Worm (Caenorhabditis elegans) whole organism, young adult: ENCODE results near the gene Y47D7A.19.

Experiments used
- B0019.2 ChIP-seq: fragments of 200-800 bp; sonication (Bioruptor generic); conservative IDR thresholded peaks from 2 replicates; pipeline ENCODE4 v1.3.6; 2022; ENCODE audit warnings: missing genetic modification reagents, missing genetic modification characterization, missing compliant biosample characterization
- B0035.1 ChIP-seq: sonication (generic microtip); optimal IDR thresholded peaks from 2 replicates; lab custom pipeline; 2016; ENCODE audit warnings: missing genetic modification characterization, mild to moderate bottlenecking, missing compliant biosample characterization, missing genotype, missing genetic modification reagents
- C17E4.6 ChIP-seq: fragments of 200-800 bp; sonication (Bioruptor generic); IDR thresholded peaks from 2 replicates; pipeline ENCODE4 v1.3.6; 2022; ENCODE audit warnings: missing genetic modification reagents, missing genetic modification characterization, missing compliant biosample characterization
- F55B11.4 ChIP-seq: sonication (generic microtip); optimal IDR thresholded peaks from 2 replicates; lab custom pipeline; 2016; ENCODE audit warnings: missing compliant biosample characterization, missing genetic modification characterization, borderline replicate concordance; ENCODE audit not compliant: insufficient read depth
- K11D2.4 ChIP-seq: fragments of 200-800 bp; sonication (Bioruptor generic); IDR thresholded peaks from 2 replicates; pipeline ENCODE4 v1.3.6; 2022; ENCODE audit warnings: missing genetic modification reagents, missing genetic modification characterization, missing compliant biosample characterization
- T26A5.8 ChIP-seq: sonication (generic microtip); optimal IDR thresholded peaks from 2 replicates; lab custom pipeline; 2016; ENCODE audit warnings: missing genetic modification characterization, missing compliant biosample characterization
- Y53F4B.3 ChIP-seq: fragments of 200-800 bp; sonication (Bioruptor generic); IDR thresholded peaks from 2 replicates; pipeline ENCODE4 v1.3.6; 2022; ENCODE audit warnings: missing genetic modification reagents, missing genetic modification characterization, missing compliant biosample characterization
- Y56A3A.18 ChIP-seq: fragments of 200-800 bp; sonication (Bioruptor generic); IDR thresholded peaks from 2 replicates; pipeline ENCODE4 v1.3.6; 2022; ENCODE audit warnings: missing genetic modification reagents, missing genetic modification characterization, missing compliant biosample characterization
- Y67H2A.10 ChIP-seq: fragments of 200-800 bp; sonication (Bioruptor generic); conservative IDR thresholded peaks from 2 replicates; pipeline ENCODE4 v1.3.6; 2022; ENCODE audit warnings: missing genetic modification reagents, missing genetic modification characterization, missing compliant biosample characterization
- akir-1 ChIP-seq: fragments of 200-800 bp; sonication (Bioruptor generic); optimal IDR thresholded peaks from 2 replicates; lab custom pipeline; 2018; ENCODE audit warnings: mild to moderate bottlenecking, missing genetic modification characterization, moderate library complexity, missing compliant biosample characterization
- atf-7 ChIP-seq: sonication (generic microtip); optimal IDR thresholded peaks from 2 replicates; lab custom pipeline; 2017; ENCODE audit warnings: mild to moderate bottlenecking, missing genetic modification characterization, missing compliant biosample characterization
- athp-1 ChIP-seq: sonication (generic microtip); optimal IDR thresholded peaks from 2 replicates; lab custom pipeline; 2017; ENCODE audit warnings: mild to moderate bottlenecking, missing genetic modification characterization, missing compliant biosample characterization
- attf-3 ChIP-seq: fragments of 200-800 bp; sonication (Bioruptor generic); conservative IDR thresholded peaks from 2 replicates; pipeline ENCODE4 v1.3.6; 2022; ENCODE audit warnings: missing genetic modification reagents, missing genetic modification characterization, missing compliant biosample characterization
- attf-6 ChIP-seq: fragments of 200-800 bp; sonication (Bioruptor generic); IDR thresholded peaks from 2 replicates; pipeline ENCODE4 v1.3.6; 2022; ENCODE audit warnings: missing genetic modification reagents, missing genetic modification characterization, missing compliant biosample characterization
- bed-2 ChIP-seq: fragments of 200-800 bp; sonication (Bioruptor generic); IDR thresholded peaks from 2 replicates; pipeline ENCODE4 v1.3.6; 2022; ENCODE audit warnings: missing genetic modification reagents, missing genetic modification characterization, missing compliant biosample characterization
- cebp-1 ChIP-seq, 2 experiments: fragments of 200-800 bp in 1 of 2; sonication (Bioruptor generic) in 1 of 2; sonication (generic microtip) in 1 of 2; IDR thresholded peaks in 1 of 2; optimal IDR thresholded peaks in 1 of 2; 2 replicates each; pipeline versions ENCODE4 v1.3.6 to Lab custom; 2017 to 2022; ENCODE audit warnings: missing compliant biosample characterization in 2 of 2, missing genetic modification characterization in 2 of 2, mild to moderate bottlenecking in 1 of 2, missing genetic modification reagents in 1 of 2, moderate library complexity in 1 of 2
- ceh-58 ChIP-seq: fragments of 200-800 bp; sonication (Bioruptor generic); IDR thresholded peaks from 2 replicates; pipeline ENCODE4 v1.3.6; 2022; ENCODE audit warnings: missing genetic modification characterization, missing compliant biosample characterization
- ceh-91 ChIP-seq: fragments of 200-800 bp; sonication (Bioruptor generic); IDR thresholded peaks from 2 replicates; pipeline ENCODE4 v1.3.6; 2022; ENCODE audit warnings: missing genetic modification reagents, missing genetic modification characterization, missing compliant biosample characterization
- die-1 ChIP-seq: sonication (generic microtip); optimal IDR thresholded peaks from 2 replicates; lab custom pipeline; 2016; ENCODE audit warnings: missing genotype, mild to moderate bottlenecking, missing genetic modification characterization, missing compliant biosample characterization
- dox-1 ChIP-seq: fragments of 200-800 bp; sonication (Bioruptor generic); IDR thresholded peaks from 2 replicates; pipeline ENCODE4 v1.3.6; 2022; ENCODE audit warnings: missing genetic modification reagents, missing genetic modification characterization, missing compliant biosample characterization
- dpl-1 ChIP-seq: fragments of 150-350 bp; optimal IDR thresholded peaks from 2 replicates; lab custom pipeline; 2014; ENCODE audit warnings: missing biosample characterization, missing genetic modification reagents, missing genetic modification characterization
- egl-44 ChIP-seq: fragments of 200-800 bp; sonication (Bioruptor generic); IDR thresholded peaks from 2 replicates; pipeline ENCODE4 v1.3.6; 2022; ENCODE audit warnings: missing genetic modification reagents, missing genetic modification characterization, missing compliant biosample characterization
- gei-17 ChIP-seq: fragments of 200-800 bp; sonication (Bioruptor generic); optimal IDR thresholded peaks from 2 replicates; lab custom pipeline; 2018; ENCODE audit warnings: mild to moderate bottlenecking, missing genetic modification characterization, missing compliant biosample characterization
- him-1 ChIP-seq: sonication (generic microtip); optimal IDR thresholded peaks from 2 replicates; lab custom pipeline; 2016; ENCODE audit warnings: missing genotype, missing genetic modification reagents, missing genetic modification characterization, missing compliant biosample characterization
- hlh-12 ChIP-seq: sonication (generic microtip); optimal IDR thresholded peaks from 2 replicates; lab custom pipeline; 2016; ENCODE audit warnings: missing genetic modification characterization, missing compliant biosample characterization
- hmg-20 ChIP-seq: fragments of 200-800 bp; sonication (Bioruptor generic); IDR thresholded peaks from 2 replicates; pipeline ENCODE4 v1.3.6; 2022; ENCODE audit warnings: missing genetic modification reagents, missing genetic modification characterization, missing compliant biosample characterization
- lin-40 ChIP-seq: sonication (generic microtip); optimal IDR thresholded peaks from 2 replicates; lab custom pipeline; 2016; ENCODE audit warnings: missing genetic modification characterization, mild to moderate bottlenecking, missing compliant biosample characterization, missing genotype, missing genetic modification reagents
- lsl-1 ChIP-seq: fragments of 200-800 bp; sonication (Bioruptor generic); optimal IDR thresholded peaks from 2 replicates; lab custom pipeline; 2018; ENCODE audit warnings: mild to moderate bottlenecking, missing genetic modification characterization, moderate library complexity, missing compliant biosample characterization
- lsy-27 ChIP-seq: sonication (generic microtip); optimal IDR thresholded peaks from 2 replicates; lab custom pipeline; 2017; ENCODE audit warnings: missing genetic modification characterization, mild to moderate bottlenecking, missing compliant biosample characterization, antibody characterized with exemption, missing genotype, borderline replicate concordance; ENCODE audit not compliant: insufficient read depth
- nhr-27 ChIP-seq: fragments of 200-800 bp; sonication (Bioruptor generic); optimal IDR thresholded peaks from 2 replicates; lab custom pipeline; 2018; ENCODE audit warnings: mild to moderate bottlenecking, missing genetic modification characterization, moderate library complexity, missing compliant biosample characterization
- pbrm-1 ChIP-seq: fragments of 200-800 bp; sonication (Bioruptor generic); IDR thresholded peaks from 2 replicates; pipeline ENCODE4 v1.3.6; 2022; ENCODE audit warnings: missing genetic modification reagents, missing genetic modification characterization, missing compliant biosample characterization
- pha-4 ChIP-seq: fragments of 150-350 bp; sonication (generic microtip); optimal IDR thresholded peaks from 2 replicates; lab custom pipeline; 2014; ENCODE audit warnings: missing biosample characterization, missing genetic modification reagents, missing genetic modification characterization
- sea-2 ChIP-seq: fragments of 200-800 bp; sonication (Bioruptor generic); IDR thresholded peaks from 2 replicates; pipeline ENCODE4 v1.3.6; 2022; ENCODE audit warnings: missing genetic modification characterization, missing compliant biosample characterization
- somi-1 ChIP-seq: fragments of 200-800 bp; sonication (Bioruptor generic); optimal IDR thresholded peaks from 2 replicates; lab custom pipeline; 2018; ENCODE audit warnings: mild to moderate bottlenecking, missing genetic modification characterization, missing compliant biosample characterization
- tbx-9 ChIP-seq: sonication (generic microtip); optimal IDR thresholded peaks from 2 replicates; lab custom pipeline; 2016; ENCODE audit warnings: borderline replicate concordance, missing genetic modification characterization, inconsistent platforms, missing compliant biosample characterization
- tlf-1 ChIP-seq: fragments of 200-800 bp; sonication (Bioruptor generic); optimal IDR thresholded peaks from 2 replicates; lab custom pipeline; 2018; ENCODE audit warnings: mild to moderate bottlenecking, missing genetic modification characterization, missing compliant biosample characterization
- zfh-2 ChIP-seq: fragments of 200-800 bp; sonication (Bioruptor generic); conservative IDR thresholded peaks from 2 replicates; pipeline ENCODE4 v1.3.6; 2022; ENCODE audit warnings: missing genetic modification reagents, missing genetic modification characterization, missing compliant biosample characterization
- ztf-28 ChIP-seq: fragments of 200-800 bp; sonication (Bioruptor generic); IDR thresholded peaks from 2 replicates; pipeline ENCODE4 v1.3.6; 2022; ENCODE audit warnings: missing genetic modification reagents, missing genetic modification characterization, missing compliant biosample characterization
- ztf-6 ChIP-seq: fragments of 200-800 bp; sonication (Bioruptor generic); IDR thresholded peaks from 2 replicates; pipeline ENCODE4 v1.3.6; 2022; ENCODE audit warnings: missing genetic modification reagents, missing genetic modification characterization, missing compliant biosample characterization

The Y47D7A.19 gene

DNA sequence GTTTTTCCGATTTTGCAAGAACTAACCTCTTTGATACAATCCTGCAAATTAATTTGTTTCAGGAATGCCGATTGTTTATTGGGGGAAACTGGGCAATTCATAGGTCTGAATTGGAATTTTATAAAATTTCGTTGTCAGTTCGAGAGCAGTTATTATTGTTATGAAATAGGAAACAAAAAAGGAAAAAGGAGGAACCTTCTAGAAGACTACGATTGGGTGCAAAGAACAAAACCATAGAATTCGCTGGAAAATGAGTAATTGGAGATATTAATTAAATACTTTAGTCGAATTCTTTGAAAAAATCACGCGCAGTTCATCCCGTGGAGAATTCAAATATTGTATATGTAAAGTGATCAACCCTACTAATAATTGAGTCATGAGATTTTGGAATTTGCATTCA is 36.7 kb upstream of the Y47D7A.19 start, which contains the start of gene F13A2.9:
Gene F13A2.9, minus strand, starts transcription at position 101 of the 400 bp plus-strand sequence.
- TF ChIP-seq ztf-6 (GFP tag; lab: Robert Waterston, UW), result no peak
- no peak for TF ChIP-seq tlf-1 (GFP tag; lab: Kevin White, UChicago)
- TF ChIP-seq pha-4, result no peak
- TF ChIP-seq cebp-1 (GFP tag; IDR thresholded peaks at IDR 0.05; lab: Robert Waterston, UW), result no peak
- TF ChIP-seq cebp-1 (tag; optimal IDR thresholded peaks at IDR 0.05; lab: Kevin White, UChicago), result no peak
- no peak for TF ChIP-seq T26A5.8 (tag; lab: Kevin White, UChicago)
- TF ChIP-seq egl-44 (GFP tag; lab: Robert Waterston, UW), result no peak
- TF ChIP-seq athp-1 (tag; lab: Kevin White, UChicago), result no peak
- no peak for TF ChIP-seq bed-2 (GFP tag; lab: Robert Waterston, UW)
- TF ChIP-seq sea-2 (GFP tag; lab: Robert Waterston, UW), result no peak
- TF ChIP-seq hmg-20 (GFP tag; lab: Robert Waterston, UW), result no peak
- TF ChIP-seq him-1 (tag; lab: Kevin White, UChicago), result no peak
- TF ChIP-seq lin-40 (tag; lab: Kevin White, UChicago), result no peak
- TF ChIP-seq ztf-28 (GFP tag; lab: Robert Waterston, UW), result no peak
- TF ChIP-seq gei-17 (GFP tag; lab: Kevin White, UChicago), result no peak
- TF ChIP-seq B0035.1 (tag; lab: Kevin White, UChicago), result no peak
- TF ChIP-seq C17E4.6 (GFP tag; lab: Robert Waterston, UW), result no peak

ce11 chrV:4387916-4388315 is 36.2 kb upstream of the Y47D7A.19 start:
- TF ChIP-seq dox-1 (GFP tag; lab: Robert Waterston, UW) (no peak), ceh-58 (GFP tag; lab: Robert Waterston, UW) (no peak), F55B11.4 (tag; lab: Kevin White, UChicago) (no peak), Y53F4B.3 (GFP tag; lab: Robert Waterston, UW) (no peak), pbrm-1 (GFP tag; lab: Robert Waterston, UW) (no peak)
- TF ChIP-seq, all 124 proteins: peak for 0

- TF ChIP-seq attf-6, result no peak
- no peak for TF ChIP-seq B0035.1 (tag; lab: Kevin White, UChicago)
- TF ChIP-seq B0019.2 (GFP tag; lab: Robert Waterston, UW), result no peak
- no peak for TF ChIP-seq hlh-12
- no peak for TF ChIP-seq atf-7
- no peak for TF ChIP-seq K11D2.4 (GFP tag; lab: Robert Waterston, UW)
- TF ChIP-seq Y67H2A.10 (GFP tag; lab: Robert Waterston, UW), result no peak
Observed at ce11 chrV:4396257-4396656, 27.9 kb upstream of the Y47D7A.19 start, which contains the start of gene F13A2.3. Gene F13A2.3, minus strand, starts transcription at chrV:4396357.

DNA sequence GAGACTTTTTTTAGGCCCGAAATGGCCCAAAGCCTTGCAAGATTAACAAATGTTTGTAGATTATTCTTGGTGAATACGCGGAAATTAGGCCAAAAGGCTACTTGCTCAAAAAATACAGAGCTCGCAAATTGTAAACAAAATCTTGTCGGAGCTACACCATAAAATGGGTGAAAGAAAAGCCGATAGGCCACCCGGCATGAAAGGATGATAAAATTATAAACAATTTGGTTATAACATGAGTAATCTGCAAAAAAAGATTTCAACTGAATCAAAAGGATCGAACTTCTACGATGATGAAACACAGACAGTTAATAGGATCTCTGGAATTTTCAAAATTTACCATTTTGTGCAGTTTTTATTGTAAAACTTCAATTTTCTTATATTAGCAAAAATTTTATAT is 26.0 kb upstream of the Y47D7A.19 start:
- TF ChIP-seq ceh-91 (GFP tag; lab: Robert Waterston, UW) (no peak), tbx-9 (no peak), dpl-1 (GFP tag; lab: Kevin White, UChicago) (no peak), attf-3 (GFP tag; lab: Robert Waterston, UW) (no peak), zfh-2 (GFP tag; lab: Robert Waterston, UW) (no peak), nhr-27 (tag; lab: Kevin White, UChicago) (no peak), lsl-1 (GFP tag; lab: Kevin White, UChicago) (no peak), tlf-1 (GFP tag; lab: Kevin White, UChicago) (no peak), Y56A3A.18 (GFP tag; lab: Robert Waterston, UW) (no peak), akir-1 (GFP tag; lab: Kevin White, UChicago) (no peak), bed-2 (GFP tag; lab: Robert Waterston, UW) (no peak), die-1 (no peak), somi-1 (GFP tag; lab: Kevin White, UChicago) (no peak), lsy-27 (no peak), ztf-28 (GFP tag; lab: Robert Waterston, UW) (no peak)
